Fruit fly (Drosophila melanogaster): ENCODE results near the gene CG11151.
A peak's percentile ranks its signal among the peaks of the same experiment; 100 is the strongest.

The CG11151 gene

dm6 chrX:13748906-13749872, 9.6 kb downstream of the CG11151 start (continued):
- peak; percentile 58 for TF ChIP-seq fd3F (GFP tag; optimal IDR thresholded peaks at IDR 0.05)
- TF ChIP-seq danr (GFP tag; IDR thresholded peaks at IDR 0.05): no peak
- no peak for TF ChIP-seq usp (GFP tag; optimal IDR thresholded peaks at IDR 0.05)
- TF ChIP-seq nau (GFP tag; optimal IDR thresholded peaks at IDR 0.05): peak; percentile 17
- peak; percentile 88 for TF ChIP-seq vvl (GFP tag; IDR thresholded peaks at IDR 0.05)
- TF ChIP-seq Fer1 (GFP tag; optimal IDR thresholded peaks at IDR 0.05): peak; percentile 78
- no peak for TF ChIP-seq CG11723 (GFP tag; optimal IDR thresholded peaks at IDR 0.05)
- peak; percentile 77 for TF ChIP-seq CG3847 (GFP tag; IDR thresholded peaks at IDR 0.05)
- peak; percentile 30 for TF ChIP-seq bab2 (GFP tag; optimal IDR thresholded peaks at IDR 0.05)
- TF ChIP-seq hth (optimal IDR thresholded peaks at IDR 0.05): no peak
- TF ChIP-seq CG33213 (GFP tag; optimal IDR thresholded peaks at IDR 0.05): no peak
- peak; percentile 57 for TF ChIP-seq lilli (GFP tag; optimal IDR thresholded peaks at IDR 0.05)
- TF ChIP-seq Mes4 (GFP tag; optimal IDR thresholded peaks at IDR 0.05): no peak
- TF ChIP-seq Adf1 (GFP tag; IDR thresholded peaks at IDR 0.05): peak; percentile 49
- TF ChIP-seq Eip74EF (GFP tag; optimal IDR thresholded peaks at IDR 0.05): peak in 1 of 2 experiments; percentile 65
- peak; percentile 77 for TF ChIP-seq CG30403 (GFP tag; optimal IDR thresholded peaks at IDR 0.05)
- peak; percentile 2 for TF ChIP-seq CG7987 (GFP tag; optimal IDR thresholded peaks at IDR 0.05)
- peak; percentile 58 for TF ChIP-seq ind (GFP tag; optimal IDR thresholded peaks at IDR 0.05)
- TF ChIP-seq zen (tag; optimal IDR thresholded peaks at IDR 0.05): peak; percentile 22
- TF ChIP-seq yki (optimal IDR thresholded peaks at IDR 0.05): no peak
- peak; percentile 53; the same call in 1 of the 2 replicates for TF ChIP-seq CG1024 (GFP tag; IDR thresholded peaks at IDR 0.05)
- TF ChIP-seq so (GFP tag; IDR thresholded peaks at IDR 0.05): peak; percentile 61; the same call in 1 of the 3 replicates
- TF ChIP-seq CG5180 (GFP tag; optimal IDR thresholded peaks at IDR 0.05): peak; percentile 33
- peak; percentile 12 for TF ChIP-seq CG7786 (GFP tag; optimal IDR thresholded peaks at IDR 0.05)
- peak in 1 of 2 experiments; percentile 81 for TF ChIP-seq Hr51 (GFP tag; optimal IDR thresholded peaks at IDR 0.05)
- peak; percentile 43 for TF ChIP-seq run (tag; optimal IDR thresholded peaks at IDR 0.05)
- TF ChIP-seq Xbp1 (GFP tag; optimal IDR thresholded peaks at IDR 0.05): peak; percentile 42
- TF ChIP-seq CG12155 (GFP tag; optimal IDR thresholded peaks at IDR 0.05): peak; percentile 56
- no peak for TF ChIP-seq Max (GFP tag; optimal IDR thresholded peaks at IDR 0.05)
- no peak for TF ChIP-seq CG12236 (GFP tag; optimal IDR thresholded peaks at IDR 0.05)
- 0 out of 3 replicates have a peak, but pooled peaks have one; percentile 59 for TF ChIP-seq CG11456 (GFP tag; IDR thresholded peaks at IDR 0.05)
- TF ChIP-seq Ets65A (GFP tag): no peak
- peak; percentile 59; the same call in 1 of the 2 replicates for TF ChIP-seq cas (GFP tag; IDR thresholded peaks at IDR 0.05)
- TF ChIP-seq abd-A (tag; optimal IDR thresholded peaks at IDR 0.05): no peak
- TF ChIP-seq Chrac-16 (GFP tag; optimal IDR thresholded peaks at IDR 0.05): peak; percentile 21
- peak; percentile 88 for TF ChIP-seq Rfx (GFP tag; IDR thresholded peaks at IDR 0.05)
- TF ChIP-seq pzg (GFP tag; optimal IDR thresholded peaks at IDR 0.05): no peak
- TF ChIP-seq Usf (GFP tag; optimal IDR thresholded peaks at IDR 0.05): no peak
- TF ChIP-seq Ptx1 (GFP tag; IDR thresholded peaks at IDR 0.05): peak; percentile 82
- TF ChIP-seq Oli (tag; optimal IDR thresholded peaks at IDR 0.05): peak; percentile 74
- no peak for TF ChIP-seq CG7745 (tag; optimal IDR thresholded peaks at IDR 0.05)
- peak; percentile 59 for TF ChIP-seq tio (GFP tag; optimal IDR thresholded peaks at IDR 0.05)
- 0 out of 3 replicates have a peak, but pooled peaks have one; percentile 7 for TF ChIP-seq C15 (GFP tag; IDR thresholded peaks at IDR 0.05)
- peak; percentile 73 for TF ChIP-seq CG12769 (tag; optimal IDR thresholded peaks at IDR 0.05)
- TF ChIP-seq crc (GFP tag; optimal IDR thresholded peaks at IDR 0.05): peak; percentile 41
- no peak for TF ChIP-seq CG8290 (GFP tag; optimal IDR thresholded peaks at IDR 0.05)
- peak in 1 of 2 experiments; percentile 55 for TF ChIP-seq CG8290 (tag; optimal IDR thresholded peaks at IDR 0.05)
- TF ChIP-seq CG12104 (GFP tag; optimal IDR thresholded peaks at IDR 0.05): peak; percentile 50
- TF ChIP-seq toy (GFP tag; IDR thresholded peaks at IDR 0.05): peak; percentile 57; the same call in 1 of the 2 replicates
